Worm (Caenorhabditis elegans) whole organism, L4/young adult: ENCODE results near the gene F23H11.7.

ENCODE experiments used
- W03F9.2 ChIP-seq: fragments of 150-350 bp; optimal IDR thresholded peaks from 2 replicates; lab custom pipeline; 2014; ENCODE audit warnings: missing biosample characterization, missing genetic modification characterization
- dao-5 ChIP-seq: sonication (generic microtip); optimal IDR thresholded peaks from 2 replicates; lab custom pipeline; 2016; ENCODE audit warnings: missing genotype, missing genetic modification characterization, moderate library complexity, missing compliant biosample characterization
- him-1 ChIP-seq: sonication (generic microtip); optimal IDR thresholded peaks from 2 replicates; lab custom pipeline; 2016; ENCODE audit warnings: missing genotype, missing genetic modification reagents, missing genetic modification characterization, missing compliant biosample characterization

F23H11.7 gene

ce11 chrIII:888983-889549 is 30.2 kb downstream of the F23H11.7 start:
- no peak for TF ChIP-seq him-1 (tag; lab: Kevin White, UChicago)
- no peak for TF ChIP-seq dao-5 (tag; lab: Kevin White, UChicago)
- TF ChIP-seq W03F9.2 = no peak

ce11 chrIII:887874-888299 is 31.3 kb downstream of the F23H11.7 start:
- TF ChIP-seq dao-5 (tag; lab: Kevin White, UChicago) (no peak), W03F9.2 (peak; percentile 14), him-1 (tag; lab: Kevin White, UChicago) (peak; percentile 66)

- TF ChIP-seq W03F9.2 = no peak
- no peak for TF ChIP-seq him-1 (tag; lab: Kevin White, UChicago)
- no peak for TF ChIP-seq dao-5 (tag; lab: Kevin White, UChicago)
Observed at ce11 chrIII:886726-887125, 32.5 kb downstream of the F23H11.7 start, which contains the start of gene zer-1. TSS of gene zer-1 (minus strand) at chrIII:886793.

ce11 chrIII:883595-883994 is 35.6 kb downstream of the F23H11.7 start:
- TF ChIP-seq dao-5 (tag; lab: Kevin White, UChicago) (no peak), W03F9.2 (no peak), him-1 (tag; lab: Kevin White, UChicago) (no peak)

ce11 chrIII:881460-881859 is 37.8 kb downstream of the F23H11.7 start:
- TF ChIP-seq W03F9.2 = no peak
- TF ChIP-seq dao-5 (tag; lab: Kevin White, UChicago) = peak; percentile 44
- no peak for TF ChIP-seq him-1 (tag; lab: Kevin White, UChicago)

ce11 chrIII:880840-881239 is 38.4 kb downstream of the F23H11.7 start:
- TF ChIP-seq him-1 (tag; lab: Kevin White, UChicago) (no peak), dao-5 (tag; lab: Kevin White, UChicago) (no peak), W03F9.2 (no peak)

- TF ChIP-seq dao-5 (tag; lab: Kevin White, UChicago) (no peak), him-1 (tag; lab: Kevin White, UChicago) (no peak), W03F9.2 (no peak)
Observed at ce11 chrIII:879634-880033, 39.6 kb downstream of the F23H11.7 start, which contains the start of the genes T24C4.5 and ucr-2.3. TSS of gene T24C4.5 (minus strand) at chrIII:879734. TSS of gene ucr-2.3 (plus strand) at chrIII:879860.

- no peak for TF ChIP-seq him-1 (tag; lab: Kevin White, UChicago)
Observed at ce11 chrIII:873432-873831, 45.8 kb downstream of the F23H11.7 start, which contains the start of gene clc-19. TSS of gene clc-19 (minus strand) at chrIII:873566.

- no peak for TF ChIP-seq him-1 (tag; lab: Kevin White, UChicago)
- TF ChIP-seq W03F9.2 = no peak
- no peak for TF ChIP-seq dao-5 (tag; lab: Kevin White, UChicago)
Observed at ce11 chrIII:872373-872772, 46.8 kb downstream of the F23H11.7 start, which contains the start of the genes T24C4.3 and clc-20. TSS of gene T24C4.3 (minus strand) at chrIII:872473. TSS of gene clc-20 (plus strand) at chrIII:872583.

- no peak for TF ChIP-seq him-1 (tag; lab: Kevin White, UChicago)
- TF ChIP-seq W03F9.2 = no peak
- no peak for TF ChIP-seq dao-5 (tag; lab: Kevin White, UChicago)
Observed at ce11 chrIII:870555-870954, 48.7 kb downstream of the F23H11.7 start.

- no peak for TF ChIP-seq him-1 (tag; lab: Kevin White, UChicago)
- no peak for TF ChIP-seq dao-5 (tag; lab: Kevin White, UChicago)
- TF ChIP-seq W03F9.2 = no peak
Observed at ce11 chrIII:869869-870268, 49.4 kb downstream of the F23H11.7 start, which contains the start of gene T24C4.2. TSS of gene T24C4.2 (minus strand) at chrIII:869969.

ce11 chrIII:868866-869265 is 50.4 kb downstream of the F23H11.7 start:
- TF ChIP-seq dao-5 (tag; lab: Kevin White, UChicago) (no peak), W03F9.2 (no peak), him-1 (tag; lab: Kevin White, UChicago) (no peak)
